Fruit fly (Drosophila melanogaster) whole organism: Measurements from ENCODE around the gene trr.

Experiments used
- CG8478 ChIP-seq: fragments of >200 bp; optimal IDR thresholded peaks from 2 replicates; lab custom pipeline; 2018; ENCODE audit warnings: inconsistent platforms
- Dll ChIP-seq: fragments of >200 bp; optimal IDR thresholded peaks from 2 replicates; lab custom pipeline; 2017
- pan ChIP-seq: fragments of >200 bp; optimal IDR thresholded peaks from 2 replicates; lab custom pipeline; 2017
- psq ChIP-seq: fragments of >200 bp; optimal IDR thresholded peaks from 2 replicates; lab custom pipeline; 2017
- usp ChIP-seq: fragments of >200 bp; optimal IDR thresholded peaks from 2 replicates; lab custom pipeline; 2017; ENCODE audit warnings: missing biosample characterization, missing genetic modification characterization, mixed read lengths

DNA sequence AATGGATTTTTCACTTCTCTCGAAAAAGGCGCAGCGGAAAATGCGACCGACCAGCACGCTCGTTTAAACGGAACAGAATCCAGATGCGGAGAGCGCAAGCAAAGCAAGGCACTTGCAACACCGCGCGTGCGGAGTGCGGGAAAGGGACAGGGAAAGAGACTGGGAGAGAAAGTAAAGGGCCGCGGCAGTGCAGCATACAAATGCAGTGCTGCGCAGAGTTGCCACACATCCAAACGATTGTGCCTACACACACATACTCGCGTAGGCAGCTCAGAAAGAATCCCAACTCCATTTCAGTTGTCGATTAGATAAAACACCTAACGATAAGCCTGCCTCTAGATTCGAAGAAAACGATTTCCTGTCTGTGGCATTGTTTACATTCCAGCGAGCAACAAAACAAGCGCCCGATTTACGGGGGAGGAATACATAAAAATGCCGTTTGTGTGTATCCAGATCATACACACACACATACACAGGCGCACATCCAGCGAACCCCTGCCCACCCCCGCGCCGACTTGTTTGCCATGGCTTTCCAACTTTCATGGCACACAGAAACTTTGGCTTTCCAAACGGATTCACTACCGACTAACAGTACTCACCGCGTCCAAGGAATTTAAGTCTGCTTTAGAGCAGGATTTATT lies 9.8 kb upstream of the trr start:
- no peak for TF ChIP-seq usp
- TF ChIP-seq CG8478 (lab: Kevin White, UChicago), result no peak
- no peak for TF ChIP-seq pan
- no peak for TF ChIP-seq psq (lab: Kevin White, UChicago)
- TF ChIP-seq Dll, result peak; percentile 34
